Fruit fly (Drosophila melanogaster) whole organism, prepupa: ENCODE results near the gene Sgs8.
A peak's percentile ranks its signal among the peaks of the same experiment; 100 is the strongest.

Source experiments
- Blimp-1 ChIP-seq: fragments of 200-800 bp; sonication (Bioruptor generic); optimal IDR thresholded peaks from 3 replicates; lab custom pipeline; 2017; ENCODE audit warnings: missing biosample characterization, missing genetic modification characterization, mild to moderate bottlenecking, moderate library complexity, missing genetic modification reagents
- CG10631 ChIP-seq: fragments of 200-800 bp; sonication (Bioruptor generic); optimal IDR thresholded peaks from 2 replicates; lab custom pipeline; 2016; ENCODE audit warnings: missing biosample characterization, missing genetic modification characterization
- CG11294 ChIP-seq: fragments of 200-800 bp; sonication (Bioruptor generic); IDR thresholded peaks from 2 replicates; pipeline ENCODE4 v1.3.6; 2022; ENCODE audit warnings: missing biosample characterization, missing genetic modification characterization
- CG11762 ChIP-seq: fragments of 200-800 bp; sonication (Bioruptor generic); optimal IDR thresholded peaks from 3 replicates; lab custom pipeline; 2016; ENCODE audit warnings: missing biosample characterization, missing genetic modification characterization; ENCODE audit not compliant: insufficient read depth
- CG11902 ChIP-seq: fragments of 200-800 bp; sonication (Bioruptor generic); optimal IDR thresholded peaks from 3 replicates; lab custom pipeline; 2016; ENCODE audit warnings: missing biosample characterization, missing genetic modification characterization
- CG15336 ChIP-seq: fragments of 200-800 bp; sonication (Bioruptor generic); IDR thresholded peaks from 2 replicates; pipeline ENCODE4 v1.3.6; 2022; ENCODE audit warnings: missing biosample characterization, missing genetic modification characterization
- CG3032 ChIP-seq: fragments of 200-800 bp; optimal IDR thresholded peaks from 2 replicates; lab custom pipeline; 2019; ENCODE audit warnings: missing biosample characterization, mild to moderate bottlenecking, missing genetic modification characterization, moderate library complexity
- CG32006 ChIP-seq: fragments of 200-800 bp; sonication (Bioruptor generic); optimal IDR thresholded peaks from 3 replicates; lab custom pipeline; 2017; ENCODE audit warnings: missing biosample characterization, mild to moderate bottlenecking, missing genetic modification characterization
- CG3919 ChIP-seq: fragments of 200-800 bp; sonication (Bioruptor generic); optimal IDR thresholded peaks from 3 replicates; lab custom pipeline; 2016; ENCODE audit warnings: missing biosample characterization, missing genetic modification characterization
- CG4318 ChIP-seq: fragments of 200-800 bp; sonication (Bioruptor generic); optimal IDR thresholded peaks from 3 replicates; lab custom pipeline; 2017; ENCODE audit warnings: missing biosample characterization, mild to moderate bottlenecking, missing genetic modification characterization
- CG6163 ChIP-seq: fragments of 200-800 bp; sonication (Bioruptor generic); IDR thresholded peaks from 3 replicates; pipeline ENCODE4 v1.3.6; 2022; ENCODE audit warnings: missing biosample characterization, missing genetic modification characterization
- CG6276 ChIP-seq: fragments of 200-800 bp; sonication (Bioruptor generic); optimal IDR thresholded peaks from 2 replicates; lab custom pipeline; 2017; ENCODE audit warnings: missing biosample characterization, mild to moderate bottlenecking, missing genetic modification characterization
- CG6792 ChIP-seq: fragments of 200-800 bp; sonication (Bioruptor generic); optimal IDR thresholded peaks from 3 replicates; lab custom pipeline; 2016; ENCODE audit warnings: missing biosample characterization, missing genetic modification characterization
- CG6808 ChIP-seq: fragments of 200-800 bp; sonication (Bioruptor generic); optimal IDR thresholded peaks from 3 replicates; lab custom pipeline; 2017; ENCODE audit warnings: missing biosample characterization, missing genetic modification characterization, mild to moderate bottlenecking, moderate library complexity, missing genetic modification reagents
- CG6854 ChIP-seq: fragments of 200-800 bp; sonication (Bioruptor generic); optimal IDR thresholded peaks from 2 replicates; lab custom pipeline; 2017; ENCODE audit warnings: missing biosample characterization, mild to moderate bottlenecking, missing genetic modification characterization
- CG7368 ChIP-seq: fragments of 200-800 bp; sonication (Bioruptor generic); optimal IDR thresholded peaks from 3 replicates; lab custom pipeline; 2016; ENCODE audit warnings: missing biosample characterization, missing genetic modification characterization
- CG8319 ChIP-seq: fragments of 200-800 bp; sonication (Bioruptor generic); optimal IDR thresholded peaks from 3 replicates; lab custom pipeline; 2016; ENCODE audit warnings: missing biosample characterization, missing genetic modification characterization
- CG8632 ChIP-seq: fragments of 200-800 bp; sonication (Bioruptor generic); optimal IDR thresholded peaks from 3 replicates; lab custom pipeline; 2016; ENCODE audit warnings: missing biosample characterization, missing genetic modification characterization
- CG9139 ChIP-seq: fragments of 200-800 bp; sonication (Bioruptor generic); optimal IDR thresholded peaks from 3 replicates; lab custom pipeline; 2017; ENCODE audit warnings: missing biosample characterization, mild to moderate bottlenecking, missing genetic modification characterization
- Eip78C ChIP-seq: fragments of 200-800 bp; sonication (Bioruptor generic); peaks from one replicate; lab custom pipeline; 2016; ENCODE audit warnings: missing biosample characterization, missing genetic modification characterization
- Ets21C ChIP-seq: fragments of 200-800 bp; sonication (Bioruptor generic); optimal IDR thresholded peaks from 3 replicates; lab custom pipeline; 2016; ENCODE audit warnings: missing biosample characterization, missing genetic modification characterization
- Hr4 ChIP-seq: fragments of 200-800 bp; sonication (Bioruptor generic); optimal IDR thresholded peaks from 3 replicates; lab custom pipeline; 2016; ENCODE audit warnings: missing biosample characterization, missing genetic modification characterization
- Lpt ChIP-seq: fragments of 200-800 bp; sonication (Bioruptor generic); optimal IDR thresholded peaks from 3 replicates; lab custom pipeline; 2016; ENCODE audit warnings: missing biosample characterization, missing genetic modification characterization
- Met ChIP-seq: fragments of 200-800 bp; sonication (Bioruptor generic); optimal IDR thresholded peaks from 3 replicates; lab custom pipeline; 2016; ENCODE audit warnings: missing biosample characterization, missing genetic modification characterization
- Sox14 ChIP-seq: fragments of 200-800 bp; sonication (Bioruptor generic); optimal IDR thresholded peaks from 3 replicates; lab custom pipeline; 2016; ENCODE audit warnings: missing biosample characterization, missing genetic modification characterization
- achi ChIP-seq: fragments of 200-800 bp; sonication (Bioruptor generic); optimal IDR thresholded peaks from 3 replicates; lab custom pipeline; 2016; ENCODE audit warnings: missing biosample characterization, missing genetic modification characterization
- acj6 ChIP-seq: fragments of 200-800 bp; sonication (Bioruptor generic); optimal IDR thresholded peaks from 3 replicates; lab custom pipeline; 2016; ENCODE audit warnings: missing biosample characterization, missing genetic modification characterization
- cyc ChIP-seq: fragments of 200-800 bp; sonication (Bioruptor generic); optimal IDR thresholded peaks from 3 replicates; lab custom pipeline; 2016; ENCODE audit warnings: missing biosample characterization, missing genetic modification characterization
- dac ChIP-seq: fragments of 200-800 bp; sonication (Bioruptor generic); optimal IDR thresholded peaks from 2 replicates; lab custom pipeline; 2017; ENCODE audit warnings: missing biosample characterization, mild to moderate bottlenecking, missing genetic modification characterization
- dsx ChIP-seq: fragments of 200-800 bp; optimal IDR thresholded peaks from 3 replicates; lab custom pipeline; 2019; ENCODE audit warnings: missing biosample characterization, mild to moderate bottlenecking, missing genetic modification characterization, moderate library complexity; ENCODE audit not compliant: poor library complexity, severe bottlenecking
- eg ChIP-seq: fragments of 200-800 bp; sonication (Bioruptor generic); IDR thresholded peaks from 3 replicates; pipeline ENCODE4 v1.3.6; 2022; ENCODE audit warnings: missing biosample characterization, missing genetic modification characterization
- esn ChIP-seq: fragments of 200-800 bp; sonication (Bioruptor generic); optimal IDR thresholded peaks from 2 replicates; lab custom pipeline; 2016; ENCODE audit warnings: missing biosample characterization, mild to moderate bottlenecking, missing genetic modification characterization, moderate library complexity
- fd59A ChIP-seq: fragments of 200-800 bp; sonication (Bioruptor generic); optimal IDR thresholded peaks from 2 replicates; lab custom pipeline; 2017; ENCODE audit warnings: missing biosample characterization, mild to moderate bottlenecking, missing genetic modification characterization, missing genetic modification reagents
- fkh ChIP-seq: fragments of 200-800 bp; sonication (Bioruptor generic); optimal IDR thresholded peaks from 3 replicates; lab custom pipeline; 2017; ENCODE audit warnings: missing biosample characterization, mild to moderate bottlenecking, missing genetic modification characterization, moderate library complexity
- lz ChIP-seq: fragments of 200-800 bp; sonication (Bioruptor generic); optimal IDR thresholded peaks from 3 replicates; lab custom pipeline; 2016; ENCODE audit warnings: missing biosample characterization, missing genetic modification characterization
- spab ChIP-seq: fragments of 200-800 bp; sonication (Bioruptor generic); optimal IDR thresholded peaks from 2 replicates; lab custom pipeline; 2017; ENCODE audit warnings: missing biosample characterization, mild to moderate bottlenecking, missing genetic modification characterization, missing genetic modification reagents
- ss ChIP-seq, 2 experiments: fragments of 200-800 bp; sonication (Bioruptor generic); optimal IDR thresholded peaks; 2 replicates in 1 of 2; 3 replicates in 1 of 2; lab custom pipeline; 2017 to 2018; ENCODE audit warnings: mild to moderate bottlenecking in 2 of 2, missing biosample characterization in 2 of 2, missing genetic modification characterization in 2 of 2, moderate library complexity in 1 of 2
- topi ChIP-seq: fragments of 200-800 bp; sonication (Bioruptor generic); optimal IDR thresholded peaks from 3 replicates; lab custom pipeline; 2016; ENCODE audit warnings: missing biosample characterization, missing genetic modification characterization
- vri ChIP-seq: fragments of 200-800 bp; sonication (Bioruptor generic); optimal IDR thresholded peaks from 3 replicates; lab custom pipeline; 2016; ENCODE audit warnings: missing biosample characterization, mild to moderate bottlenecking, missing genetic modification characterization

Gene Sgs8

dm6 chr3L:11493090-11493807 is 15.9 kb downstream of the Sgs8 start (continued):
- peak; percentile 60 for TF ChIP-seq CG10631 (GFP tag; lab: Kevin White, UChicago)
- TF ChIP-seq CG8632, result peak; percentile 36
- TF ChIP-seq Sox14 (GFP tag; lab: Kevin White, UChicago), result no peak
- TF ChIP-seq fkh (GFP tag; lab: Kevin White, UChicago), result no peak
- peak; percentile 13 for TF ChIP-seq CG3919 (GFP tag; lab: Kevin White, UChicago)
- TF ChIP-seq CG4318 (GFP tag; lab: Kevin White, UChicago), result no peak
- peak; percentile 25 for TF ChIP-seq achi (GFP tag; lab: Kevin White, UChicago)
- no peak for TF ChIP-seq Blimp-1
- no peak for TF ChIP-seq CG11294 (GFP tag; lab: Robert Waterston, UW)
- peak; percentile 51 for TF ChIP-seq CG9139 (GFP tag; lab: Kevin White, UChicago)
- no peak for TF ChIP-seq CG6792 (GFP tag; lab: Kevin White, UChicago)
- TF ChIP-seq CG6808 (GFP tag; lab: Kevin White, UChicago), result no peak
- TF ChIP-seq lz (GFP tag; lab: Kevin White, UChicago), result peak; percentile 9
- peak; percentile 54 for TF ChIP-seq acj6
- TF ChIP-seq CG32006 (GFP tag; lab: Kevin White, UChicago), result peak; percentile 67

- TF ChIP-seq Sox14 (GFP tag; lab: Kevin White, UChicago) (no peak), vri (GFP tag; lab: Kevin White, UChicago) (peak; percentile 43), CG15336 (GFP tag; lab: Robert Waterston, UW) (0 out of 2 replicates have a peak, but pooled peaks have one; percentile 6), Blimp-1 (peak; percentile 52), ss (GFP tag; optimal IDR thresholded peaks at IDR 0.05; lab: Kevin White, UChicago) (peak in 1 of 2 experiments; percentile 16), Ets21C (GFP tag; lab: Kevin White, UChicago) (no peak), CG8319 (GFP tag; lab: Kevin White, UChicago) (no peak), fkh (GFP tag; lab: Kevin White, UChicago) (peak; percentile 38), Eip78C (GFP tag; lab: Kevin White, UChicago) (peak; percentile 42), Met (no peak), CG11762 (GFP tag; lab: Kevin White, UChicago) (no peak), eg (GFP tag; lab: Robert Waterston, UW) (0 out of 3 replicates have a peak, but pooled peaks have one; percentile 11), CG6163 (GFP tag; lab: Robert Waterston, UW) (0 out of 3 replicates have a peak, but pooled peaks have one; percentile 17), Lpt (GFP tag; lab: Kevin White, UChicago) (no peak)
Observed at dm6 chr3L:11492457-11492856, 16.7 kb downstream of the Sgs8 start.

- TF ChIP-seq CG11762 (GFP tag; lab: Kevin White, UChicago), result no peak
Observed at dm6 chr3L:11491874-11492268, 17.3 kb downstream of the Sgs8 start.

DNA sequence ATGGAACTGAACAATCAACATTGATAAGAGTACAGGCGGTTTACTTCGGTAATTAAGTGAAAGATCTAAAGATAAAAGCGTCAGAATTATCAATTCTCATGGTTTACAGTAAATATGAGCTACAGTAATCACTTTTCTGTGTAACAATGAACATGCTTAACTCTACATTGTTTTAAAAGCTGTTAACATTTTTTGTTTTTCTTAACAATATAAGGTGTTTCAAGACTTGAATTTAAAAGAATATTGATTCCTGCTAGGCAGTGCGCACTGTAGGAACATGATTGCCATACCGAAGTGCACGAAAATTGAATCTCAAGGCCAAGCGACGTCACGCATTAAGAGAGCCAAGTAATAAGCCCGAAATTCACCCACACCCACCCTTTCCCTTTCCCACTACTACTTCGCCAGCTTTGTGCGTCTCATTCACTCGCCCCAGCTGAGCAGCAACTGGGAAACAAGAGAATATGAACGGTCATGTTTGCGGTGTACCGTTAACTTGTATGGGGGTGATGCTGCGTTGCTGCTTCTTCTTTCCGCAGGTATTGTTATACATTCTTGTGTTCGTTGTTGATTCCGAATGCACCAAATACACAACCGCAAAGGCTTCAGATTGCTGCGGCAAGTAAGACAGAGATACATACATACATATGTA is 17.8 kb downstream of the Sgs8 start:
- TF ChIP-seq CG9139 (GFP tag; lab: Kevin White, UChicago) (no peak), Hr4 (peak; percentile 52), Lpt (GFP tag; lab: Kevin White, UChicago) (no peak), esn (GFP tag; lab: Kevin White, UChicago) (peak; percentile 84), dsx (GFP tag; lab: Kevin White, UChicago) (peak; percentile 48), spab (GFP tag; lab: Kevin White, UChicago) (peak; percentile 10), CG3032 (peak; percentile 61), achi (GFP tag; lab: Kevin White, UChicago) (peak; percentile 71), CG6792 (GFP tag; lab: Kevin White, UChicago) (peak; percentile 62), Sox14 (GFP tag; lab: Kevin White, UChicago) (peak; percentile 77), CG15336 (GFP tag; lab: Robert Waterston, UW) (peak; percentile 50; the same call in 1 of the 2 replicates), Met (peak; percentile 84), CG7368 (peak; percentile 62), eg (GFP tag; lab: Robert Waterston, UW) (peak; percentile 68; the same call in 2 of the 3 replicates), cyc (GFP tag; lab: Kevin White, UChicago) (peak; percentile 81), dac (GFP tag; lab: Kevin White, UChicago) (no peak), CG11902 (GFP tag; lab: Kevin White, UChicago) (peak; percentile 73), CG8632 (peak; percentile 63), CG11762 (GFP tag; lab: Kevin White, UChicago) (peak; percentile 27), Eip78C (GFP tag; lab: Kevin White, UChicago) (peak; percentile 94), topi (GFP tag; lab: Kevin White, UChicago) (peak; percentile 86), vri (GFP tag; lab: Kevin White, UChicago) (peak; percentile 65), CG32006 (GFP tag; lab: Kevin White, UChicago) (peak; percentile 64), fd59A (GFP tag; lab: Kevin White, UChicago) (peak; percentile 17), CG6854 (GFP tag; lab: Kevin White, UChicago) (peak; percentile 53), CG6276 (peak; percentile 46), fkh (GFP tag; lab: Kevin White, UChicago) (peak; percentile 2)
